Worm (Caenorhabditis elegans): ENCODE data around the gene C43G2.3.
"Not testable (repeated sequence)": the region's sequence is repeated elsewhere in the genome, so short reads cannot be mapped to it uniquely, and the experiment has no call there.

C43G2.3 gene

DNA sequence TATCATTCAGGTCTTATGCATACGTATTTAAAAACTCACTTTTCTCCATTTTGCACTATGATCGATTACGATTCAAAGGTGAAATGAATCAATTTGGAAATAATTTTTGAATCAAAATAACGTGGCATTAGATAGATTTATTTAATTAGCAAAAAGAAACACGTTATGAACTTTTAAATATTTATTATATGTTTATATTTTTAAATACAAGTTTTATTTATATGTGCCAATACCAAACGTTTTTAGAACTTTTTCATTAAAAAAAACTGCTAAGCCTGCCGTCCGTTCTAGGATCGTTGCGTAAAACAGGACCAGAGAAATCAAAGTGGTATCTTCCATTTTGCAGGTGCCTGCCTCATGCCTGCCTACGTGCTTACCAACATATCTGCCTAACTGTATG is 19.3 kb downstream of the C43G2.3 start, which contains the start of gene F38A5.6:
TSS of gene F38A5.6 (minus strand) at position 101 of the 400 bp plus-strand sequence.
- TF ChIP-seq aly-2 (tag; optimal IDR thresholded peaks at IDR 0.05) (no peak), zag-1 (tag; optimal IDR thresholded peaks at IDR 0.05) (no peak), pha-4 (tag; optimal IDR thresholded peaks at IDR 0.05) (no peak), nhr-43 (tag; optimal IDR thresholded peaks at IDR 0.05; ENCODE audit: poor library complexity, severe bottlenecking) (no peak), nhr-77 (tag; optimal IDR thresholded peaks at IDR 0.05) (no peak), lin-15B (tag; optimal IDR thresholded peaks at IDR 0.05) (no peak)

DNA sequence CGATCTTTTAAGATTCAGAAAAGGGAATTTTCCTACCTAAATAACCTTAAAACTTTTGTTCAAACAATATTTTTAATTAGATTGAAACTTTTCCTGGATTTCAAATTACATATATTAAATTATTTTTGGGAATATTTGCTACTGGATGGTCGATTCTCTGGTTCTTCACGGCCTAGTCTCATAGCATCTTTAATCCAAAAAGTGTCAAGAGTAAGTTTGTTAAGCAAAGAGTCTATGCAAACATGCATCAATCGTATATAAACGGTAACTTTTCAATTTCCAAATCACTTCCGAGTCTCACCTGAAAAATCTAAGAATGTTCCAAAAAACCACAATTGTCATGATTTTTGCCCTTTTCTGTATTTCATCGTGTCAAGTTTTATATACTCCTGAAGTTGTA is 19.9 kb downstream of the C43G2.3 start, which contains the start of gene nspb-4:
TSS of gene nspb-4 (plus strand) at position 301 of the 400 bp plus-strand sequence.
- TF ChIP-seq ztf-11, hmg-11, snpc-4 (tag; optimal IDR thresholded peaks at IDR 0.05): not testable (repeated sequence)

DNA sequence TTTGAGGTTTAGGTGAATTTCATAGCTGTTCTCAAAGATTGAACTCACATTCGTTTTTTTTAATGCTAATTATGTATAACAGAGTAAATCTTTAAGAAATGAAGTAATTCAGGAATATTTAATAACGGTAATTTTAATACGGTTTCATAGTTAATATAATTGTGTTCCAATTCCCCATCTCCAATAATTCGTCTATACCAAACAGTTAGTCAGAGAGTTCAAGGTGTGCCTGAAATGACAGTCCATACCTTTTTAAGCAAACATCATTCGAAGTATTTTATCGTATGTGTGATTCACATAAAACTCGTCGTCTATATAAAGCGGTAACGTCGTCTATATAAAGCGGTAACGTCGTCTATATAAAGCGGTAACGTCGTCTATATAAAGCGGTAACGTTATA is 20.7 kb downstream of the C43G2.3 start, which contains the start of gene nspb-5:
TSS of gene nspb-5 (plus strand) at position 301 of the 400 bp plus-strand sequence.
- TF ChIP-seq ceh-82, nhr-12, egl-5 (tag; optimal IDR thresholded peaks at IDR 0.05): not testable (repeated sequence)

DNA sequence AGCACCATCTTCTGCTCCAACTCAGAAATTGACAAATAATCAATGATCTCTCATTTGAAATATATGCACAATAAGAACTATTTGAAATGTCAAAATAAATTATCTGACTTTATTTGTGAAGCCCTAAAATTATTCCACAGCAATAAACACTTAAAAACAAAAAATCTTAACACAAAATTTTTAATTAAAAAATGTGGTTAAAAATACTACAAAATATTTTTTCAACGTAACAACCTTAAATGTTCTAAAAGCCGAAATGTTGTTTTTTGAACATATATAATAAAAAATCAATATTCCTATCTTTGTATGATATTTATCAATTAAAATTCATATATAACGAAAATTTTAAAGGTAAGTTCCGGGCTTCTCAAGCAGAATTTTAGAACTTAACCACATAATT is 21.4 kb downstream of the C43G2.3 start, which contains the start of gene F38A5.8:
TSS of gene F38A5.8 (plus strand) at position 301 of the 400 bp plus-strand sequence.
- no peak for TF ChIP-seq ceh-82 (tag; optimal IDR thresholded peaks at IDR 0.05)

- no peak for TF ChIP-seq unc-39 (tag; optimal IDR thresholded peaks at IDR 0.05)
- TF ChIP-seq unc-62 (GFP tag; optimal IDR thresholded peaks at IDR 0.05) = no peak
- no peak for TF ChIP-seq nhr-28 (tag; optimal IDR thresholded peaks at IDR 0.05)
- TF ChIP-seq ztf-11 (tag; optimal IDR thresholded peaks at IDR 0.05) = no peak
- no peak for TF ChIP-seq fkh-2 (tag; optimal IDR thresholded peaks at IDR 0.05)
- TF ChIP-seq nhr-12 (tag; optimal IDR thresholded peaks at IDR 0.05) = no peak
- TF ChIP-seq elt-3 (tag; optimal IDR thresholded peaks at IDR 0.05) = no peak
- no peak for TF ChIP-seq mdl-1 (tag; optimal IDR thresholded peaks at IDR 0.05)
- peak; percentile 3 for TF ChIP-seq pha-4 (tag; optimal IDR thresholded peaks at IDR 0.05)
- no peak for TF ChIP-seq nhr-23 (tag; optimal IDR thresholded peaks at IDR 0.05)
- TF ChIP-seq lsy-12 (tag; optimal IDR thresholded peaks at IDR 0.05) = no peak
- TF ChIP-seq nhr-25 (tag; optimal IDR thresholded peaks at IDR 0.05) = no peak
- TF ChIP-seq nfya-1 (tag; optimal IDR thresholded peaks at IDR 0.05; ENCODE audit: insufficient read depth) = peak; percentile 40
- TF ChIP-seq ceh-28 (tag; optimal IDR thresholded peaks at IDR 0.05) = peak; percentile 64
- no peak for TF ChIP-seq nhr-76 (tag; optimal IDR thresholded peaks at IDR 0.05)
- TF ChIP-seq elt-1 (tag; optimal IDR thresholded peaks at IDR 0.05) = no peak
- TF ChIP-seq mml-1 (tag; optimal IDR thresholded peaks at IDR 0.05) = no peak
- no peak for TF ChIP-seq ceh-9 (tag; optimal IDR thresholded peaks at IDR 0.05)
- TF ChIP-seq hmg-11 (tag; optimal IDR thresholded peaks at IDR 0.05) = peak; percentile 20
- no peak for TF ChIP-seq egl-5 (tag; optimal IDR thresholded peaks at IDR 0.05)
These were observed 23.3 kb downstream of the C43G2.3 start, which contains the start of gene sup-36 for ce11 chrIV:6601213-6601724. TSS of gene sup-36 (plus strand) at chrIV:6601674.

- TF ChIP-seq fkh-10 (GFP tag; optimal IDR thresholded peaks at IDR 0.05) = no peak
These were observed 24.4 kb downstream of the C43G2.3 start, which contains the start of gene F15B10.3 for ce11 chrIV:6602376-6602775. TSS of gene F15B10.3 (plus strand) at chrIV:6602676.

DNA sequence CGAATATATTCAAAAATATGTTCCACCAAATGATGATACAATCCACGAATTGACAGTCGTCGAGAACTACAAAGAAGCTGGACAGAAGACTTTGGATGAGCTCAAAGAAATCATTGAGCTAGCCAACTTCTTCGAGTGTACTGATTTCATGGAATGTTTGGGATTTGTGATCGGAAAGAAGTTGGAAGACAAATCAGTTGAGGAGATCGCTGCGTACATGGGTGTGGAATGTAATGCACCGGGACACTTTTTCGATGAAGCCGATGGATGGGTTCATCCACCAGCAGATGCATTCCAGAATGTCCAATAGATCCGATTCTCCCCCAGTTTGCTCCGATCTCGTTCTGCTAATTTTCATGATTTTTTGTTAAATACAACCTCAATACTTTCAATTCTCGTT is 25.5 kb downstream of the C43G2.3 start:
- TF ChIP-seq daf-12 (tag; optimal IDR thresholded peaks at IDR 0.05) (no peak), unc-39 (tag; optimal IDR thresholded peaks at IDR 0.05) (no peak), mml-1 (tag; optimal IDR thresholded peaks at IDR 0.05) (no peak), nhr-11 (tag; optimal IDR thresholded peaks at IDR 0.05) (no peak), hmg-11 (tag; optimal IDR thresholded peaks at IDR 0.05) (no peak), pqm-1 (tag; optimal IDR thresholded peaks at IDR 0.05) (no peak)

All from whole organism, L3 larva.